Fruit fly (Drosophila melanogaster): ENCODE data around the gene CG31626.
A peak's percentile ranks its signal among the peaks of the same experiment; 100 is the strongest.

Gene CG31626

DNA sequence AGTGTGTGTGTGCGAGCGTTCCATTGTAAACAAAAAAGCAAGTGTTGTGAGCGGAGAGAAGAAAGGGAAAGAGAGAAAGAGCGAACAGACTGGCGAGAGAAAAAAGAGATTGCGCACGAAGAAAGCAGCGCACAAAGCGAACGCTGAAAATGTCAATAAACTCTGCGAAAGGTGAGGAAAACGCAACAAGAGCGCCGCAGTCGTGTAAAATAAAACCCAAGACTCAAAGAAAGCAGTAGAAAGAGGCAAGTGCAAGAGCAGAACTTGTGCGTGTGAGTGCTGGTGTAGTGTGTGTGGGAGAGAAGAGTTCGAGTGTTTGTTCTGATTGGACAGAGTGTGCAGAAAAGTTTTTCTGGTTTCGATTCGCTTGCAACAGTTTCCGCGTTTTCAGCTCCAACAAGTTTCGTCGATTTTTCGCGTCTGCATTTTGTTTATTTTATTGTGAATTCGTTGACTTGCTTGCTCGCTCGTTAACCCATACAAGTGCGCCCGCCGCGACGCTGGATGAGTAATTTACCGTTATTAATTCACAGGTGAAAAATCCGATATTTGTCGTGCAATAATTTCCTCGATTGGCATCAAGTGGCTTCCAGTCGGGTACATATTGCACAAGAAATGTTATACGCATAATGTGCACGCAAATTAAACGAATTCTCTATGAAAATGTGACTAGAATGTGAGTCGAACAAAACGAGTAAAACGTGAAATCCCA, 1.4 kb upstream of the CG31626 start (continued):
- no peak for TF ChIP-seq ftz-f1 (GFP tag; optimal IDR thresholded peaks at IDR 0.05)
- no peak for TF ChIP-seq row (GFP tag; IDR thresholded peaks at IDR 0.05)
- TF ChIP-seq cad (GFP tag; optimal IDR thresholded peaks at IDR 0.05) = no peak
- TF ChIP-seq CG31365 (tag; optimal IDR thresholded peaks at IDR 0.05) = peak; percentile 94
- no peak for TF ChIP-seq dmrt11E (tag; optimal IDR thresholded peaks at IDR 0.05)
- no peak for TF ChIP-seq emc (GFP tag; optimal IDR thresholded peaks at IDR 0.05)
- TF ChIP-seq dan (GFP tag; IDR thresholded peaks at IDR 0.05) = no peak
- peak; percentile 22 for TF ChIP-seq stwl (tag; optimal IDR thresholded peaks at IDR 0.05)
- TF ChIP-seq Gsc (GFP tag; IDR thresholded peaks at IDR 0.05) = no peak
- no peak for TF ChIP-seq CG18011 (GFP tag; optimal IDR thresholded peaks at IDR 0.05)
- TF ChIP-seq CHES-1-like (GFP tag; optimal IDR thresholded peaks at IDR 0.05) = peak; percentile 10
- no peak for TF ChIP-seq Dip3 (GFP tag; optimal IDR thresholded peaks at IDR 0.05)
- peak; percentile 29; the same call in 1 of the 2 replicates for TF ChIP-seq onecut (GFP tag; IDR thresholded peaks at IDR 0.05)
- peak; percentile 18 for TF ChIP-seq zf30C (GFP tag; optimal IDR thresholded peaks at IDR 0.05)
- no peak for TF ChIP-seq CG17385 (GFP tag; optimal IDR thresholded peaks at IDR 0.05)
- TF ChIP-seq Sox100B (GFP tag; optimal IDR thresholded peaks at IDR 0.05) = no peak
- no peak for TF ChIP-seq CG15514 (GFP tag; optimal IDR thresholded peaks at IDR 0.05)
- no peak for TF ChIP-seq Pdp1 (GFP tag; optimal IDR thresholded peaks at IDR 0.05)
- TF ChIP-seq aop (GFP tag; IDR thresholded peaks at IDR 0.05) = no peak
- no peak for TF ChIP-seq p53 (GFP tag; optimal IDR thresholded peaks at IDR 0.05)
- no peak for TF ChIP-seq D19A (tag; optimal IDR thresholded peaks at IDR 0.05)
- no peak for TF ChIP-seq hth (optimal IDR thresholded peaks at IDR 0.05)
- TF ChIP-seq CG6683 (GFP tag; optimal IDR thresholded peaks at IDR 0.05) = no peak
- TF ChIP-seq tx (GFP tag; optimal IDR thresholded peaks at IDR 0.05) = no peak
- TF ChIP-seq en (GFP tag; optimal IDR thresholded peaks at IDR 0.05) = no peak
- TF ChIP-seq ttk (GFP tag; IDR thresholded peaks at IDR 0.05) = no peak
- TF ChIP-seq Atf6 (GFP tag; IDR thresholded peaks at IDR 0.05) = no peak
- TF ChIP-seq fd102C (GFP tag; optimal IDR thresholded peaks at IDR 0.05) = no peak
- no peak for TF ChIP-seq Fer2 (tag; optimal IDR thresholded peaks at IDR 0.05)
- no peak for TF ChIP-seq dm (GFP tag; optimal IDR thresholded peaks at IDR 0.05)
- TF ChIP-seq Asciz (GFP tag; optimal IDR thresholded peaks at IDR 0.05) = peak; percentile 6
- TF ChIP-seq pros (GFP tag; optimal IDR thresholded peaks at IDR 0.05) = peak; percentile 92
- no peak for TF ChIP-seq Oli (tag; optimal IDR thresholded peaks at IDR 0.05)
- no peak for TF ChIP-seq Hey (tag; optimal IDR thresholded peaks at IDR 0.05)
- TF ChIP-seq chm (GFP tag; IDR thresholded peaks at IDR 0.05) = no peak
- no peak for TF ChIP-seq CG17912 (GFP tag; optimal IDR thresholded peaks at IDR 0.05)
- TF ChIP-seq lbe (GFP tag; optimal IDR thresholded peaks at IDR 0.05) = peak; percentile 52
- no peak for TF ChIP-seq CG9932 (GFP tag; IDR thresholded peaks at IDR 0.05)
- no peak for TF ChIP-seq Dbx (GFP tag; IDR thresholded peaks at IDR 0.05)
- TF ChIP-seq gcm2 (GFP tag; optimal IDR thresholded peaks at IDR 0.05) = no peak
- TF ChIP-seq nom (GFP tag; optimal IDR thresholded peaks at IDR 0.05) = peak; percentile 49
- TF ChIP-seq CG8388 (GFP tag; optimal IDR thresholded peaks at IDR 0.05) = no peak
- TF ChIP-seq Antp (GFP tag; optimal IDR thresholded peaks at IDR 0.05) = no peak

Data from whole organism, embryonic.